Worm (Caenorhabditis elegans) whole organism, young adult: Measurements from ENCODE around the gene Y41G9A.5.

ENCODE experiments used
- ceh-79 ChIP-seq: sonication (generic microtip); optimal IDR thresholded peaks from 2 replicates; lab custom pipeline; 2017; ENCODE audit warnings: mild to moderate bottlenecking, missing genetic modification characterization, missing compliant biosample characterization
- madf-10 ChIP-seq: sonication (generic microtip); optimal IDR thresholded peaks from 2 replicates; lab custom pipeline; 2016; ENCODE audit warnings: mild to moderate bottlenecking, missing genetic modification characterization, missing compliant biosample characterization
- mes-4 ChIP-seq: sonication (generic microtip); optimal IDR thresholded peaks from 2 replicates; lab custom pipeline; 2016; ENCODE audit warnings: missing genotype, missing genetic modification characterization, missing compliant biosample characterization
- nhr-90 ChIP-seq: sonication (generic microtip); optimal IDR thresholded peaks from 2 replicates; lab custom pipeline; 2016; ENCODE audit warnings: missing genotype, mild to moderate bottlenecking, missing genetic modification characterization, missing compliant biosample characterization

DNA sequence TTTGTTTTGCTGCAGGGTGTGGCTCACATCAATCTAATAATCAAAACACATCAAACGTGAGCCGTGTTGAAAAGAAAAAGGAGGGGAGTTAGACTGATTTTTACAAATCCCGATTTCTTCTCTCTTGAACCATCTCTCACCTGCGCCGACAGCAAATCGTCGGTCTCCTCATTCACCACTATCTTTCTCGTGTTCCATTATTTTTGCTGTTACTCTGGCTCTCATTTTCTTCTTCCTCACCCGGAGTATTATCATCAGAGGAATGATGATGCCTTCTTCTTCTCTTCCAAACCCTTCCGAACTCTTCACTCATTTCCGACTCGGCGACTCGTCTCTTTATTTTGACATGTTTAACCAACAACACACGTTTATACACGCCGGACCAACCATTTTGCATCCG, 3.8 kb downstream of the Y41G9A.5 start:
- TF ChIP-seq nhr-90 (tag; lab: Kevin White, UChicago) (no peak), mes-4 (tag; lab: Kevin White, UChicago) (no peak), madf-10 (tag; lab: Kevin White, UChicago) (no peak), ceh-79 (tag; lab: Kevin White, UChicago) (no peak)
